Fruit fly (Drosophila melanogaster) whole organism, embryonic: ENCODE measurements around the gene CG5376.

Experiments
- Adf1 ChIP-seq: fragments of 200-800 bp; sonication (Bioruptor generic); IDR thresholded peaks from 2 replicates; pipeline ENCODE4 v1.3.6; 2022; ENCODE audit warnings: missing biosample characterization, missing genetic modification characterization
- CG10366 ChIP-seq: fragments of 200-800 bp; sonication (Bioruptor generic); IDR thresholded peaks from 2 replicates; pipeline ENCODE4 v1.3.6; 2022; ENCODE audit warnings: missing biosample characterization, missing genetic modification characterization
- CG10565 ChIP-seq: fragments of 200-800 bp; sonication (Bioruptor generic); optimal IDR thresholded peaks from 3 replicates; lab custom pipeline; 2016; ENCODE audit warnings: missing biosample characterization, mild to moderate bottlenecking, missing genetic modification characterization
- CG11723 ChIP-seq: fragments of 200-800 bp; sonication (Bioruptor generic); optimal IDR thresholded peaks from 2 replicates; lab custom pipeline; 2017; ENCODE audit warnings: missing biosample characterization, mild to moderate bottlenecking, missing genetic modification characterization
- CG12071 ChIP-seq: fragments of 200-800 bp; sonication (Bioruptor generic); optimal IDR thresholded peaks from 3 replicates; lab custom pipeline; 2018; ENCODE audit warnings: missing biosample characterization, mild to moderate bottlenecking, missing genetic modification characterization
- CG12219 ChIP-seq: fragments of 200-800 bp; sonication (Bioruptor generic); optimal IDR thresholded peaks from 3 replicates; lab custom pipeline; 2018; ENCODE audit warnings: missing biosample characterization, mild to moderate bottlenecking, missing genetic modification characterization
- CG12391 ChIP-seq: fragments of 200-800 bp; sonication (Bioruptor generic); optimal IDR thresholded peaks from 3 replicates; lab custom pipeline; 2018; ENCODE audit warnings: missing biosample characterization, mild to moderate bottlenecking, missing genetic modification characterization, moderate library complexity
- CG15073 ChIP-seq: fragments of 200-800 bp; sonication (Bioruptor generic); optimal IDR thresholded peaks from 2 replicates; lab custom pipeline; 2016; ENCODE audit warnings: missing biosample characterization, missing genetic modification characterization
- CG1602 ChIP-seq: fragments of 200-800 bp; sonication (Bioruptor generic); optimal IDR thresholded peaks from 3 replicates; lab custom pipeline; 2016; ENCODE audit warnings: missing biosample characterization, missing genetic modification characterization
- CG16815 ChIP-seq: fragments of 200-800 bp; sonication (Bioruptor generic); optimal IDR thresholded peaks from 3 replicates; lab custom pipeline; 2017; ENCODE audit warnings: missing biosample characterization, mild to moderate bottlenecking, missing genetic modification characterization
- CG17385 ChIP-seq: fragments of 200-800 bp; sonication (Bioruptor generic); optimal IDR thresholded peaks from 3 replicates; lab custom pipeline; 2018; ENCODE audit warnings: missing biosample characterization, mild to moderate bottlenecking, missing genetic modification characterization
- CG17612 ChIP-seq: fragments of 200-800 bp; sonication (Bioruptor generic); IDR thresholded peaks from 2 replicates; pipeline ENCODE4 v1.3.6; 2022; ENCODE audit warnings: missing biosample characterization, missing genetic modification characterization
- CG17912 ChIP-seq: fragments of 200-800 bp; sonication (Bioruptor generic); optimal IDR thresholded peaks from 2 replicates; lab custom pipeline; 2018; ENCODE audit warnings: missing biosample characterization, mild to moderate bottlenecking, missing genetic modification characterization
- CG2116 ChIP-seq: fragments of 200-800 bp; sonication (Bioruptor generic); optimal IDR thresholded peaks from 3 replicates; lab custom pipeline; 2018; ENCODE audit warnings: missing biosample characterization, mild to moderate bottlenecking, missing genetic modification characterization
- CG2712 ChIP-seq: fragments of 200-800 bp; optimal IDR thresholded peaks from 3 replicates; lab custom pipeline; 2019; ENCODE audit warnings: missing biosample characterization, mild to moderate bottlenecking, missing genetic modification characterization, moderate library complexity
- CG2889 ChIP-seq: fragments of 200-800 bp; sonication (Bioruptor generic); IDR thresholded peaks from 3 replicates; pipeline ENCODE4 v1.3.6; 2022; ENCODE audit warnings: missing biosample characterization, missing genetic modification characterization
- CG3065 ChIP-seq: fragments of 200-800 bp; sonication (Bioruptor generic); optimal IDR thresholded peaks from 2 replicates; lab custom pipeline; 2016; ENCODE audit warnings: missing biosample characterization, missing genetic modification characterization
- CG4424 ChIP-seq: fragments of 200-800 bp; sonication (Bioruptor generic); optimal IDR thresholded peaks from 3 replicates; lab custom pipeline; 2016; ENCODE audit warnings: missing biosample characterization, missing genetic modification characterization
- CG4707 ChIP-seq: fragments of 200-800 bp; sonication (Bioruptor generic); optimal IDR thresholded peaks from 2 replicates; lab custom pipeline; 2018; ENCODE audit warnings: missing biosample characterization, mild to moderate bottlenecking, missing genetic modification characterization, moderate library complexity
- CG6654 ChIP-seq: fragments of 200-800 bp; sonication (Bioruptor generic); optimal IDR thresholded peaks from 2 replicates; lab custom pipeline; 2017; ENCODE audit warnings: missing biosample characterization, mild to moderate bottlenecking, missing genetic modification characterization
- CG7271 ChIP-seq: fragments of 200-800 bp; sonication (Bioruptor generic); optimal IDR thresholded peaks from 2 replicates; lab custom pipeline; 2018; ENCODE audit warnings: missing biosample characterization, mild to moderate bottlenecking, missing genetic modification characterization, moderate library complexity
- CG8388 ChIP-seq: fragments of 200-800 bp; sonication (Bioruptor generic); optimal IDR thresholded peaks from 2 replicates; lab custom pipeline; 2019; ENCODE audit warnings: missing biosample characterization, mild to moderate bottlenecking, missing genetic modification characterization, moderate library complexity
- CG9876 ChIP-seq: fragments of 200-800 bp; sonication (Bioruptor generic); optimal IDR thresholded peaks from 2 replicates; lab custom pipeline; 2016; ENCODE audit warnings: missing biosample characterization, missing genetic modification characterization
- Camta ChIP-seq: fragments of 200-800 bp; sonication (Bioruptor generic); optimal IDR thresholded peaks from 2 replicates; lab custom pipeline; 2016; ENCODE audit warnings: missing biosample characterization, missing genetic modification characterization
- E2f1 ChIP-seq: fragments of 200-800 bp; sonication (Bioruptor generic); IDR thresholded peaks from 2 replicates; pipeline ENCODE4 v1.3.6; 2022; ENCODE audit warnings: missing biosample characterization, missing genetic modification characterization
- Fer3 ChIP-seq: fragments of 200-800 bp; sonication (Bioruptor generic); optimal IDR thresholded peaks from 2 replicates; lab custom pipeline; 2018; ENCODE audit warnings: missing biosample characterization, mild to moderate bottlenecking, missing genetic modification characterization, moderate library complexity
- Kr ChIP-seq: fragments of 200-800 bp; sonication (Bioruptor generic); optimal IDR thresholded peaks from 2 replicates; lab custom pipeline; 2017; ENCODE audit warnings: missing biosample characterization, mild to moderate bottlenecking, missing genetic modification characterization
- Lpt ChIP-seq: fragments of >200 bp; optimal IDR thresholded peaks from 2 replicates; lab custom pipeline; 2018; ENCODE audit warnings: missing biosample characterization, missing genetic modification characterization
- MBD-R2 ChIP-seq: fragments of 200-800 bp; sonication (Bioruptor generic); IDR thresholded peaks from 2 replicates; pipeline ENCODE4 v1.3.6; 2022; ENCODE audit warnings: missing biosample characterization, missing genetic modification characterization
- NC2α ChIP-seq: fragments of 200-800 bp; sonication (Bioruptor generic); optimal IDR thresholded peaks from 2 replicates; lab custom pipeline; 2016; ENCODE audit warnings: missing biosample characterization, missing genetic modification characterization
- Vsx1 ChIP-seq: fragments of 200-800 bp; sonication (Bioruptor generic); optimal IDR thresholded peaks from 2 replicates; lab custom pipeline; 2017; ENCODE audit warnings: missing biosample characterization, mild to moderate bottlenecking, missing genetic modification characterization, missing genetic modification reagents
- Xbp1 ChIP-seq: fragments of 200-800 bp; sonication (Bioruptor generic); optimal IDR thresholded peaks from 3 replicates; lab custom pipeline; 2016; ENCODE audit warnings: missing biosample characterization, mild to moderate bottlenecking, missing genetic modification characterization
- aop ChIP-seq: fragments of 200-800 bp; sonication (Bioruptor generic); IDR thresholded peaks from 2 replicates; pipeline ENCODE4 v1.3.6; 2022; ENCODE audit warnings: missing biosample characterization, missing genetic modification characterization
- ap ChIP-seq: fragments of 200-800 bp; sonication (Bioruptor generic); IDR thresholded peaks from 2 replicates; pipeline ENCODE4 v1.3.6; 2022; ENCODE audit warnings: missing biosample characterization, missing genetic modification characterization
- ara ChIP-seq: fragments of 200-800 bp; sonication (Bioruptor generic); IDR thresholded peaks from 2 replicates; pipeline ENCODE4 v1.3.6; 2022; ENCODE audit warnings: missing biosample characterization, missing genetic modification characterization
- bigmax ChIP-seq: fragments of 200-800 bp; sonication (Bioruptor generic); optimal IDR thresholded peaks from 2 replicates; lab custom pipeline; 2018; ENCODE audit warnings: missing biosample characterization, mild to moderate bottlenecking, missing genetic modification characterization
- chif ChIP-seq, 2 experiments: fragments of 200-800 bp; sonication (Bioruptor generic); optimal IDR thresholded peaks; 3 replicates each; lab custom pipeline; 2016; ENCODE audit warnings: missing biosample characterization in 2 of 2, missing genetic modification characterization in 2 of 2
- crol ChIP-seq: fragments of 200-800 bp; sonication (Bioruptor generic); IDR thresholded peaks from 2 replicates; pipeline ENCODE4 v1.3.6; 2022; ENCODE audit warnings: missing biosample characterization, missing genetic modification characterization
- da ChIP-seq: fragments of 200-800 bp; sonication (Bioruptor generic); optimal IDR thresholded peaks from 2 replicates; lab custom pipeline; 2016; ENCODE audit warnings: missing biosample characterization, missing genetic modification characterization
- emc ChIP-seq: fragments of 200-800 bp; sonication (Bioruptor generic); optimal IDR thresholded peaks from 2 replicates; lab custom pipeline; 2016; ENCODE audit warnings: missing biosample characterization, missing genetic modification characterization
- en ChIP-seq: fragments of 200-800 bp; sonication (Bioruptor generic); optimal IDR thresholded peaks from 2 replicates; lab custom pipeline; 2016; ENCODE audit warnings: missing biosample characterization, missing genetic modification characterization
- h ChIP-seq: fragments of >200 bp; optimal IDR thresholded peaks from 2 replicates; lab custom pipeline; 2017
- her ChIP-seq: fragments of 200-800 bp; sonication (Bioruptor generic); optimal IDR thresholded peaks from 2 replicates; lab custom pipeline; 2016; ENCODE audit warnings: missing biosample characterization, missing genetic modification characterization
- sqz ChIP-seq: fragments of 200-800 bp; sonication (Bioruptor generic); optimal IDR thresholded peaks from 3 replicates; lab custom pipeline; 2018; ENCODE audit warnings: missing biosample characterization, mild to moderate bottlenecking, missing genetic modification characterization
- tio ChIP-seq: fragments of 200-800 bp; sonication (Bioruptor generic); optimal IDR thresholded peaks from 2 replicates; lab custom pipeline; 2017; ENCODE audit warnings: missing biosample characterization, missing genetic modification characterization, inconsistent platforms
- tna ChIP-seq: fragments of 200-800 bp; sonication (Bioruptor generic); IDR thresholded peaks from 2 replicates; pipeline ENCODE4 v1.3.6; 2022; ENCODE audit warnings: missing biosample characterization, missing genetic modification characterization; ENCODE audit not compliant: partially characterized antibody
- trem ChIP-seq: fragments of 200-800 bp; optimal IDR thresholded peaks from 3 replicates; lab custom pipeline; 2019; ENCODE audit warnings: missing biosample characterization, mild to moderate bottlenecking, missing genetic modification characterization, moderate library complexity
- tup ChIP-seq: fragments of 200-800 bp; sonication (Bioruptor generic); optimal IDR thresholded peaks from 2 replicates; lab custom pipeline; 2016; ENCODE audit warnings: missing biosample characterization, mild to moderate bottlenecking, missing genetic modification characterization, moderate library complexity
- unc-4 ChIP-seq: fragments of 200-800 bp; sonication (Bioruptor generic); IDR thresholded peaks from 2 replicates; pipeline ENCODE4 v1.3.6; 2022; ENCODE audit warnings: missing biosample characterization, missing genetic modification characterization; ENCODE audit not compliant: partially characterized antibody
- vfl ChIP-seq: fragments of 200-800 bp; sonication (Bioruptor generic); optimal IDR thresholded peaks from 2 replicates; lab custom pipeline; 2016; ENCODE audit warnings: missing biosample characterization, missing genetic modification characterization
- wek ChIP-seq: fragments of 200-800 bp; sonication (Bioruptor generic); optimal IDR thresholded peaks from 3 replicates; lab custom pipeline; 2018; ENCODE audit warnings: missing biosample characterization, mild to moderate bottlenecking, missing genetic modification characterization, moderate library complexity
- zf30C ChIP-seq: fragments of 200-800 bp; sonication (Bioruptor generic); optimal IDR thresholded peaks from 3 replicates; lab custom pipeline; 2018; ENCODE audit warnings: missing biosample characterization, mild to moderate bottlenecking, missing genetic modification characterization

The CG5376 gene

DNA sequence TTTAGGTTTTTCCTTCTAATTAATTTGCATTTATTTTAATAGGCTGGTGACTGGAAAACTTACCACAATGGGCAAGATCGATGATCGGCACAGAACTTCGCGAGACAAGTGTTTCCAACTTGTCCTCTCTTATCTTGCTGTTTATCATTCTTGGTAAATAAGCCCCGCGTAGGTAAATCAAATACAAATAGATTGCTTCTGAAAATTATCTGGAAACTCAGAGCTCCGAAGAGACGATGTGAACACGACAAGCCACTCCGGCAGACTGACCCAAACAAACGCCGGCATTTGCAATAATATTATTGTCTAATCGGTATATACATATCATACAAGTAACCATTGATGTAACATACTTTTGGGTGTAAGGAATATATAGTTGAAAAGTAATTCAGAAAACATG is 41.5 kb upstream of the CG5376 start, which contains the start of gene CG33099 (continued):
- TF ChIP-seq CG2889 (no peak), h (lab: Kevin White, UChicago) (no peak), CG10565 (GFP tag; lab: Kevin White, UChicago) (no peak), CG17385 (peak; percentile 31), zf30C (GFP tag; lab: Kevin White, UChicago) (no peak), CG17612 (GFP tag; lab: Robert Waterston, UW) (no peak), NC2α (GFP tag; lab: Kevin White, UChicago) (peak; percentile 19), emc (GFP tag; lab: Kevin White, UChicago) (no peak), CG2712 (peak; percentile 25), CG17912 (no peak), en (GFP tag; lab: Kevin White, UChicago) (no peak), CG12219 (GFP tag; lab: Kevin White, UChicago) (peak; percentile 22), CG6654 (GFP tag; lab: Kevin White, UChicago) (no peak), Fer3 (tag; lab: Kevin White, UChicago) (peak; percentile 49), MBD-R2 (GFP tag; lab: Robert Waterston, UW) (no peak), CG11723 (no peak), sqz (peak; percentile 35), Camta (GFP tag; lab: Kevin White, UChicago) (peak; percentile 16), crol (GFP tag; lab: Robert Waterston, UW) (no peak), CG4707 (GFP tag; lab: Kevin White, UChicago) (peak; percentile 3), Xbp1 (no peak), CG10366 (no peak), Adf1 (GFP tag; lab: Robert Waterston, UW) (peak; percentile 35; the same call in 1 of the 2 replicates), tna (GFP tag; lab: Robert Waterston, UW) (no peak), tio (GFP tag; lab: Kevin White, UChicago) (no peak), tup (GFP tag; lab: Kevin White, UChicago) (no peak), E2f1 (GFP tag; lab: Robert Waterston, UW) (0 out of 2 replicates have a peak, but pooled peaks have one; percentile 12), her (GFP tag; lab: Kevin White, UChicago) (peak; percentile 11), unc-4 (GFP tag; lab: Robert Waterston, UW) (no peak), ara (peak; percentile 62; the same call in 1 of the 2 replicates), CG1602 (GFP tag; lab: Kevin White, UChicago) (no peak), CG7271 (peak; percentile 0), CG4424 (GFP tag; lab: Kevin White, UChicago) (no peak), CG16815 (no peak), ap (GFP tag; lab: Robert Waterston, UW) (no peak), CG12391 (tag; lab: Kevin White, UChicago) (no peak), CG12071 (peak; percentile 51), CG3065 (GFP tag; lab: Kevin White, UChicago) (no peak), trem (no peak), Vsx1 (GFP tag; lab: Kevin White, UChicago) (peak; percentile 34), CG9876 (GFP tag; lab: Kevin White, UChicago) (no peak), aop (GFP tag; lab: Robert Waterston, UW) (0 out of 2 replicates have a peak, but pooled peaks have one; percentile 24), CG8388 (GFP tag; lab: Kevin White, UChicago) (no peak), chif (GFP tag; optimal IDR thresholded peaks at IDR 0.05; lab: Kevin White, UChicago) (peak; percentile 20 to 21), wek (GFP tag; lab: Kevin White, UChicago) (peak; percentile 65), Lpt (GFP tag; lab: Kevin White, UChicago) (no peak), da (no peak), bigmax (GFP tag; lab: Kevin White, UChicago) (no peak), Kr (no peak), CG15073 (GFP tag; lab: Kevin White, UChicago) (no peak), CG2116 (no peak), vfl (GFP tag; lab: Kevin White, UChicago) (no peak)
